Fruit fly (Drosophila melanogaster): ENCODE measurements around the gene CG31087.

- no peak for TF ChIP-seq Ets98B (GFP tag; IDR thresholded peaks at IDR 0.05)
- no peak for TF ChIP-seq fd96Ca (GFP tag; IDR thresholded peaks at IDR 0.05)
- no peak for TF ChIP-seq Pif1A (GFP tag; optimal IDR thresholded peaks at IDR 0.05)
- no peak for TF ChIP-seq CG32121 (GFP tag; IDR thresholded peaks at IDR 0.05)
- TF ChIP-seq gl (tag; optimal IDR thresholded peaks at IDR 0.05), result no peak
- no peak for TF ChIP-seq CG10348 (GFP tag; IDR thresholded peaks at IDR 0.05)
These were observed 40.1 kb downstream of the CG31087 start, which contains the start of gene CG11878 for dm6 chr3R:25273537-25273936.

Measured in whole organism, pupa.